Worm (Caenorhabditis elegans) whole organism, L2 larva: ENCODE measurements around the gene C40H1.3.

Experiments
- ZK546.5 ChIP-seq: sonication (generic microtip); optimal IDR thresholded peaks from 2 replicates; lab custom pipeline; 2017; ENCODE audit warnings: missing biosample characterization, missing genetic modification characterization
- lin-13 ChIP-seq: fragments of 150-350 bp; optimal IDR thresholded peaks from 2 replicates; lab custom pipeline; 2014; ENCODE audit warnings: missing biosample characterization, missing genetic modification reagents, missing genetic modification characterization
- lin-39 ChIP-seq: fragments of 150-350 bp; optimal IDR thresholded peaks from 2 replicates; lab custom pipeline; 2014; ENCODE audit warnings: missing biosample characterization, missing genetic modification reagents, missing genetic modification characterization

DNA sequence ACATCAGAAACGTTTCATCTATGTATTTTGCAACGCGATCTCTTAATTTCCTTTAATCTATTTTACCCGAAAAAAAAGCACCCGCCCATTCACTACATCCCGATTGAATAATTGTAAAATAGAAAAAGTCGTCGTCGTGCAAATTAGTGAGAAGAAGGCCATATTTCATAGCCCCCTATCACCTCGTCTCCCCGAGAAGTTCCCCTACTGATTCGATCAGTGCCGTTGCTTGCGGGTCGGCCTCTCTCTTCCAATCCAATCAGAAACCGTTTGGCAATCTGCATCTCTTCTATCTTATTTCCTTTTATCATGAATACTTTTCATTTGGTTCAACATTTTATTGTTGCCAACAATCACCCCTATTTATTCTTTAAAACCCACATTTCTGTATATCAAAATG, 30.1 kb downstream of the C40H1.3 start:
- TF ChIP-seq lin-39 (tag; lab: Kevin White, UChicago) (no peak), ZK546.5 (no peak), lin-13 (GFP tag; lab: Kevin White, UChicago) (no peak)
